Fruit fly (Drosophila melanogaster) whole organism, adult: ENCODE results near the gene Bap111.

Experiments used
- CG11617 ChIP-seq: fragments of 200-800 bp; sonication (Bioruptor generic); optimal IDR thresholded peaks from 2 replicates; lab custom pipeline; 2017; ENCODE audit warnings: mild to moderate bottlenecking, missing biosample characterization, missing genetic modification reagents, missing genetic modification characterization
- CG12768 ChIP-seq: fragments of 200-800 bp; sonication (Bioruptor generic); optimal IDR thresholded peaks from 2 replicates; lab custom pipeline; 2017; ENCODE audit warnings: missing biosample characterization, missing genetic modification characterization, mild to moderate bottlenecking, moderate library complexity, missing genetic modification reagents
- CG14711 ChIP-seq: fragments of 200-800 bp; sonication (Bioruptor generic); optimal IDR thresholded peaks from 2 replicates; lab custom pipeline; 2018; ENCODE audit warnings: missing biosample characterization, mild to moderate bottlenecking, missing genetic modification characterization, moderate library complexity
- CG1620 ChIP-seq: fragments of 200-800 bp; sonication (Bioruptor generic); optimal IDR thresholded peaks from 2 replicates; lab custom pipeline; 2016; ENCODE audit warnings: missing biosample characterization, missing genetic modification characterization
- CG33017 ChIP-seq: fragments of 200-800 bp; sonication (Bioruptor generic); optimal IDR thresholded peaks from 2 replicates; lab custom pipeline; 2018; ENCODE audit warnings: missing biosample characterization, mild to moderate bottlenecking, missing genetic modification characterization, moderate library complexity
- CG5204 ChIP-seq: fragments of 200-800 bp; sonication (Bioruptor generic); optimal IDR thresholded peaks from 2 replicates; lab custom pipeline; 2016; ENCODE audit warnings: missing biosample characterization, missing genetic modification characterization
- CG7045 ChIP-seq: fragments of 200-800 bp; sonication (Bioruptor generic); optimal IDR thresholded peaks from 2 replicates; lab custom pipeline; 2017; ENCODE audit warnings: missing biosample characterization, mild to moderate bottlenecking, missing genetic modification characterization
- CG7101 ChIP-seq: fragments of 200-800 bp; sonication (Bioruptor generic); optimal IDR thresholded peaks from 2 replicates; lab custom pipeline; 2018; ENCODE audit warnings: missing biosample characterization, mild to moderate bottlenecking, missing genetic modification characterization, moderate library complexity
- Clk ChIP-seq: fragments of 200-800 bp; sonication (Bioruptor generic); optimal IDR thresholded peaks from 2 replicates; lab custom pipeline; 2017; ENCODE audit warnings: missing biosample characterization, missing genetic modification characterization
- Crg-1 ChIP-seq: fragments of 200-800 bp; sonication (Bioruptor generic); optimal IDR thresholded peaks from 2 replicates; lab custom pipeline; 2016; ENCODE audit warnings: missing biosample characterization, missing genetic modification characterization
- Hr96 ChIP-seq: fragments of 200-800 bp; sonication (Bioruptor generic); optimal IDR thresholded peaks from 2 replicates; lab custom pipeline; 2016; ENCODE audit warnings: missing biosample characterization, missing genetic modification characterization
- Mnt ChIP-seq: fragments of 200-800 bp; sonication (Bioruptor generic); optimal IDR thresholded peaks from 2 replicates; lab custom pipeline; 2016; ENCODE audit warnings: missing biosample characterization, mild to moderate bottlenecking, missing genetic modification characterization
- bab1 ChIP-seq: fragments of 200-800 bp; sonication (Bioruptor generic); optimal IDR thresholded peaks from 3 replicates; lab custom pipeline; 2019; ENCODE audit warnings: missing biosample characterization, mild to moderate bottlenecking, missing genetic modification characterization, moderate library complexity
- cic ChIP-seq: fragments of 200-800 bp; sonication (Bioruptor generic); optimal IDR thresholded peaks from 2 replicates; lab custom pipeline; 2017; ENCODE audit warnings: missing biosample characterization, mild to moderate bottlenecking, missing genetic modification characterization, moderate library complexity
- cnc ChIP-seq, 2 experiments: fragments of >200 bp; optimal IDR thresholded peaks; 2 replicates each; lab custom pipeline; 2017
- ovo ChIP-seq: fragments of 200-800 bp; sonication (Bioruptor generic); optimal IDR thresholded peaks from 2 replicates; lab custom pipeline; 2016; ENCODE audit warnings: missing biosample characterization, missing genetic modification characterization
- pad ChIP-seq: fragments of 200-800 bp; sonication (Bioruptor generic); optimal IDR thresholded peaks from 3 replicates; lab custom pipeline; 2017; ENCODE audit warnings: missing biosample characterization, missing genetic modification characterization, mild to moderate bottlenecking, moderate library complexity, missing genetic modification reagents
- tj ChIP-seq: fragments of 200-800 bp; sonication (Bioruptor generic); optimal IDR thresholded peaks from 3 replicates; lab custom pipeline; 2017; ENCODE audit warnings: missing biosample characterization, mild to moderate bottlenecking, missing genetic modification characterization, moderate library complexity
- toe ChIP-seq: fragments of 200-800 bp; sonication (Bioruptor generic); optimal IDR thresholded peaks from 2 replicates; lab custom pipeline; 2016; ENCODE audit warnings: missing biosample characterization, missing genetic modification characterization

The Bap111 gene

dm6 chrX:9130243-9130642 lies 18.9 kb upstream of the Bap111 start:
- no peak for TF ChIP-seq cnc (optimal IDR thresholded peaks at IDR 0.05; lab: Kevin White, UChicago)

dm6 chrX:9131523-9131922 lies 17.6 kb upstream of the Bap111 start:
- TF ChIP-seq CG11617 (no peak), tj (GFP tag; lab: Kevin White, UChicago) (no peak), toe (GFP tag; lab: Kevin White, UChicago) (no peak), cic (GFP tag; lab: Kevin White, UChicago) (no peak), Crg-1 (no peak), CG33017 (tag; lab: Kevin White, UChicago) (no peak), CG7101 (tag; lab: Kevin White, UChicago) (no peak), Clk (GFP tag; lab: Kevin White, UChicago) (no peak), ovo (GFP tag; lab: Kevin White, UChicago) (no peak), cnc (optimal IDR thresholded peaks at IDR 0.05; lab: Kevin White, UChicago) (no peak), Hr96 (GFP tag; lab: Kevin White, UChicago) (no peak), CG5204 (GFP tag; lab: Kevin White, UChicago) (no peak)

dm6 chrX:9132589-9133237 lies 16.4 kb upstream of the Bap111 start:
- TF ChIP-seq cnc (optimal IDR thresholded peaks at IDR 0.05; lab: Kevin White, UChicago) (no peak), toe (GFP tag; lab: Kevin White, UChicago) (no peak), Clk (GFP tag; lab: Kevin White, UChicago) (no peak), Mnt (GFP tag; lab: Kevin White, UChicago) (no peak), bab1 (GFP tag; lab: Kevin White, UChicago) (no peak), CG11617 (no peak), cic (GFP tag; lab: Kevin White, UChicago) (no peak), pad (GFP tag; lab: Kevin White, UChicago) (no peak), CG1620 (GFP tag; lab: Kevin White, UChicago) (no peak), CG7045 (GFP tag; lab: Kevin White, UChicago) (no peak), CG14711 (no peak), CG12768 (GFP tag; lab: Kevin White, UChicago) (no peak)

dm6 chrX:9133577-9134240 lies 15.4 kb upstream of the Bap111 start:
- TF ChIP-seq tj (GFP tag; lab: Kevin White, UChicago) (no peak), cnc (optimal IDR thresholded peaks at IDR 0.05; lab: Kevin White, UChicago) (no peak), CG7045 (GFP tag; lab: Kevin White, UChicago) (no peak)

dm6 chrX:9134241-9134849 lies 14.8 kb upstream of the Bap111 start:
- TF ChIP-seq tj (GFP tag; lab: Kevin White, UChicago) (peak; percentile 79), cnc (optimal IDR thresholded peaks at IDR 0.05; lab: Kevin White, UChicago) (no peak), cic (GFP tag; lab: Kevin White, UChicago) (no peak), ovo (GFP tag; lab: Kevin White, UChicago) (peak; percentile 24), CG11617 (no peak), pad (GFP tag; lab: Kevin White, UChicago) (peak; percentile 71), CG12768 (GFP tag; lab: Kevin White, UChicago) (no peak)

- TF ChIP-seq toe (GFP tag; lab: Kevin White, UChicago) (no peak), tj (GFP tag; lab: Kevin White, UChicago) (no peak), Hr96 (GFP tag; lab: Kevin White, UChicago) (no peak), CG11617 (peak; percentile 3), cnc (optimal IDR thresholded peaks at IDR 0.05; lab: Kevin White, UChicago) (no peak), CG14711 (no peak), CG7101 (tag; lab: Kevin White, UChicago) (peak; percentile 19), CG33017 (tag; lab: Kevin White, UChicago) (peak; percentile 27), ovo (GFP tag; lab: Kevin White, UChicago) (no peak), pad (GFP tag; lab: Kevin White, UChicago) (no peak), bab1 (GFP tag; lab: Kevin White, UChicago) (no peak), CG7045 (GFP tag; lab: Kevin White, UChicago) (no peak), CG12768 (GFP tag; lab: Kevin White, UChicago) (peak; percentile 25)
These were observed 14.1 kb upstream of the Bap111 start, which contains the start of gene fend for dm6 chrX:9134922-9135453. Gene fend (minus strand): TSS chrX:9135099.
